Fruit fly (Drosophila melanogaster) whole organism, embryonic: ENCODE results near the gene CG2712.

Experiments
- Atf-2 ChIP-seq: fragments of 200-800 bp; sonication (Bioruptor generic); optimal IDR thresholded peaks from 2 replicates; lab custom pipeline; 2016; ENCODE audit warnings: missing biosample characterization, missing genetic modification characterization
- B-H1 ChIP-seq: fragments of 200-800 bp; sonication (Bioruptor generic); IDR thresholded peaks from 3 replicates; pipeline ENCODE4 v1.3.6; 2022; ENCODE audit warnings: missing biosample characterization, missing genetic modification characterization
- C15 ChIP-seq: fragments of 200-800 bp; sonication (Bioruptor generic); IDR thresholded peaks from 3 replicates; pipeline ENCODE4 v1.3.6; 2022; ENCODE audit warnings: missing biosample characterization, missing genetic modification characterization
- CG10366 ChIP-seq: fragments of 200-800 bp; sonication (Bioruptor generic); IDR thresholded peaks from 2 replicates; pipeline ENCODE4 v1.3.6; 2022; ENCODE audit warnings: missing biosample characterization, missing genetic modification characterization
- CG11085 ChIP-seq: fragments of 200-800 bp; sonication (Bioruptor generic); IDR thresholded peaks from 2 replicates; pipeline ENCODE4 v1.3.6; 2022; ENCODE audit warnings: missing biosample characterization, missing genetic modification characterization
- CG11247 ChIP-seq: fragments of 200-800 bp; sonication (Bioruptor generic); IDR thresholded peaks from 2 replicates; pipeline ENCODE4 v1.3.6; 2022; ENCODE audit warnings: missing biosample characterization, missing genetic modification characterization
- CG11504 ChIP-seq: fragments of 200-800 bp; sonication (Bioruptor generic); optimal IDR thresholded peaks from 3 replicates; lab custom pipeline; 2019; ENCODE audit warnings: missing biosample characterization, mild to moderate bottlenecking, missing genetic modification characterization, moderate library complexity
- CG12104 ChIP-seq: fragments of 200-800 bp; sonication (Bioruptor generic); optimal IDR thresholded peaks from 3 replicates; lab custom pipeline; 2016; ENCODE audit warnings: missing biosample characterization, missing genetic modification characterization
- CG12299 ChIP-seq: fragments of 200-800 bp; sonication (Bioruptor generic); optimal IDR thresholded peaks from 2 replicates; lab custom pipeline; 2018; ENCODE audit warnings: missing biosample characterization, mild to moderate bottlenecking, missing genetic modification characterization
- CG14050 ChIP-seq: fragments of 200-800 bp; sonication (Bioruptor generic); IDR thresholded peaks from 3 replicates; pipeline ENCODE4 v1.3.6; 2022; ENCODE audit warnings: missing biosample characterization, missing genetic modification characterization
- CG1602 ChIP-seq: fragments of 200-800 bp; sonication (Bioruptor generic); optimal IDR thresholded peaks from 3 replicates; lab custom pipeline; 2016; ENCODE audit warnings: missing biosample characterization, missing genetic modification characterization
- CG1832 ChIP-seq: fragments of 200-800 bp; sonication (Bioruptor generic); optimal IDR thresholded peaks from 2 replicates; lab custom pipeline; 2017; ENCODE audit warnings: missing biosample characterization, mild to moderate bottlenecking, missing genetic modification characterization, inconsistent platforms
- CG18476 ChIP-seq: fragments of 200-800 bp; sonication (Bioruptor generic); optimal IDR thresholded peaks from 2 replicates; lab custom pipeline; 2016; ENCODE audit warnings: missing biosample characterization, mild to moderate bottlenecking, missing genetic modification characterization
- CG2712 ChIP-seq: fragments of 200-800 bp; optimal IDR thresholded peaks from 3 replicates; lab custom pipeline; 2019; ENCODE audit warnings: missing biosample characterization, mild to moderate bottlenecking, missing genetic modification characterization, moderate library complexity
- CG4360 ChIP-seq: fragments of 200-800 bp; sonication (Bioruptor generic); IDR thresholded peaks from 2 replicates; pipeline ENCODE4 v1.3.6; 2022; ENCODE audit warnings: missing biosample characterization, missing genetic modification characterization
- CG6791 ChIP-seq: fragments of 200-800 bp; sonication (Bioruptor generic); IDR thresholded peaks from 3 replicates; pipeline ENCODE4 v1.3.6; 2022; ENCODE audit warnings: missing biosample characterization, missing genetic modification characterization; ENCODE audit not compliant: partially characterized antibody
- CG7556 ChIP-seq: fragments of 200-800 bp; sonication (Bioruptor generic); optimal IDR thresholded peaks from 2 replicates; lab custom pipeline; 2017; ENCODE audit warnings: missing biosample characterization, mild to moderate bottlenecking, missing genetic modification characterization
- CG9609 ChIP-seq: fragments of 200-800 bp; sonication (Bioruptor generic); optimal IDR thresholded peaks from 3 replicates; lab custom pipeline; 2016; ENCODE audit warnings: missing biosample characterization, missing genetic modification characterization
- CG9797 ChIP-seq: fragments of 200-800 bp; sonication (Bioruptor generic); optimal IDR thresholded peaks from 3 replicates; lab custom pipeline; 2018; ENCODE audit warnings: missing biosample characterization, mild to moderate bottlenecking, missing genetic modification characterization
- Drgx ChIP-seq: fragments of 200-800 bp; sonication (Bioruptor generic); IDR thresholded peaks from 2 replicates; pipeline ENCODE4 v1.3.6; 2022; ENCODE audit warnings: missing biosample characterization, missing genetic modification characterization
- Hand ChIP-seq: fragments of 200-800 bp; sonication (Bioruptor generic); optimal IDR thresholded peaks from 2 replicates; lab custom pipeline; 2017; ENCODE audit warnings: mild to moderate bottlenecking, missing biosample characterization, missing genetic modification reagents, missing genetic modification characterization
- Pdp1 ChIP-seq, 2 experiments: fragments of 200-800 bp; sonication (Bioruptor generic); optimal IDR thresholded peaks; 3 replicates each; lab custom pipeline; 2016; ENCODE audit warnings: missing biosample characterization in 2 of 2, missing genetic modification characterization in 2 of 2, mild to moderate bottlenecking in 1 of 2, moderate library complexity in 1 of 2
- Sox102F ChIP-seq: fragments of 200-800 bp; sonication (Bioruptor generic); optimal IDR thresholded peaks from 2 replicates; lab custom pipeline; 2018; ENCODE audit warnings: missing biosample characterization, mild to moderate bottlenecking, missing genetic modification characterization, moderate library complexity
- Ssrp ChIP-seq: fragments of 200-800 bp; sonication (Bioruptor generic); optimal IDR thresholded peaks from 2 replicates; lab custom pipeline; 2018; ENCODE audit warnings: missing biosample characterization, mild to moderate bottlenecking, missing genetic modification characterization, moderate library complexity
- Stat92E ChIP-seq, 3 experiments: fragments of >200 bp in 2 of 3; fragments of 200-800 bp in 1 of 3; sonication (Bioruptor generic) in 1 of 3; optimal IDR thresholded peaks; 2 replicates each; lab custom pipeline; 2017 to 2019; ENCODE audit warnings: missing biosample characterization in 3 of 3, missing genetic modification characterization in 3 of 3, mild to moderate bottlenecking in 1 of 3, moderate library complexity in 1 of 3
- Vsx1 ChIP-seq: fragments of 200-800 bp; sonication (Bioruptor generic); optimal IDR thresholded peaks from 2 replicates; lab custom pipeline; 2017; ENCODE audit warnings: missing biosample characterization, mild to moderate bottlenecking, missing genetic modification characterization, missing genetic modification reagents
- ase ChIP-seq: fragments of 200-800 bp; sonication (Bioruptor generic); IDR thresholded peaks from 3 replicates; pipeline ENCODE4 v1.3.6; 2022; ENCODE audit warnings: missing biosample characterization, missing genetic modification characterization
- chm ChIP-seq: fragments of 200-800 bp; sonication (Bioruptor generic); IDR thresholded peaks from 2 replicates; pipeline ENCODE4 v1.3.6; 2022; ENCODE audit warnings: missing biosample characterization, missing genetic modification characterization
- cwo ChIP-seq: fragments of 200-800 bp; sonication (Bioruptor generic); optimal IDR thresholded peaks from 3 replicates; lab custom pipeline; 2017; ENCODE audit warnings: missing biosample characterization, missing genetic modification characterization, mild to moderate bottlenecking, moderate library complexity, missing genetic modification reagents
- fd3F ChIP-seq: fragments of 200-800 bp; sonication (Bioruptor generic); optimal IDR thresholded peaks from 2 replicates; lab custom pipeline; 2018; ENCODE audit warnings: missing biosample characterization, mild to moderate bottlenecking, missing genetic modification characterization, moderate library complexity
- gcm ChIP-seq: fragments of 200-800 bp; sonication (Bioruptor generic); optimal IDR thresholded peaks from 2 replicates; lab custom pipeline; 2019; ENCODE audit warnings: missing biosample characterization, mild to moderate bottlenecking, missing genetic modification characterization, moderate library complexity
- gsb ChIP-seq: fragments of 200-800 bp; sonication (Bioruptor generic); IDR thresholded peaks from 2 replicates; pipeline ENCODE4 v1.3.6; 2022; ENCODE audit warnings: missing biosample characterization, missing genetic modification characterization
- gt ChIP-seq: fragments of 200-800 bp; sonication (Bioruptor generic); IDR thresholded peaks from 2 replicates; pipeline ENCODE4 v1.3.6; 2022; ENCODE audit warnings: missing biosample characterization, missing genetic modification characterization
- hth ChIP-seq: fragments of >200 bp; optimal IDR thresholded peaks from 2 replicates; lab custom pipeline; 2017; ENCODE audit warnings: inconsistent platforms
- jumu ChIP-seq: fragments of 200-800 bp; sonication (Bioruptor generic); optimal IDR thresholded peaks from 3 replicates; lab custom pipeline; 2016; ENCODE audit warnings: missing biosample characterization, missing genetic modification characterization
- lmd ChIP-seq: fragments of 200-800 bp; sonication (Bioruptor generic); IDR thresholded peaks from 2 replicates; pipeline ENCODE4 v1.3.6; 2022; ENCODE audit warnings: missing biosample characterization, missing genetic modification characterization
- lola ChIP-seq, 3 experiments: fragments of >200 bp in 2 of 3; fragments of 200-800 bp in 1 of 3; sonication (Bioruptor generic) in 1 of 3; optimal IDR thresholded peaks; 2 replicates each; lab custom pipeline; 2017 to 2019; ENCODE audit warnings: missing biosample characterization in 3 of 3, missing genetic modification characterization in 3 of 3, mild to moderate bottlenecking in 1 of 3, moderate library complexity in 1 of 3
- mld ChIP-seq: fragments of 200-800 bp; sonication (Bioruptor generic); IDR thresholded peaks from 3 replicates; pipeline ENCODE4 v1.3.6; 2022; ENCODE audit warnings: missing biosample characterization, missing genetic modification characterization; ENCODE audit not compliant: partially characterized antibody
- oc ChIP-seq: fragments of 200-800 bp; sonication (Bioruptor generic); optimal IDR thresholded peaks from 2 replicates; lab custom pipeline; 2018; ENCODE audit warnings: missing biosample characterization, mild to moderate bottlenecking, missing genetic modification characterization, moderate library complexity
- pho ChIP-seq: fragments of 200-800 bp; sonication (Bioruptor generic); optimal IDR thresholded peaks from 2 replicates; lab custom pipeline; 2016; ENCODE audit warnings: missing biosample characterization, missing genetic modification characterization
- pum ChIP-seq: fragments of 200-800 bp; sonication (Bioruptor generic); optimal IDR thresholded peaks from 2 replicates; lab custom pipeline; 2016; ENCODE audit warnings: missing biosample characterization, missing genetic modification characterization
- salm ChIP-seq: fragments of 200-800 bp; sonication (Bioruptor generic); optimal IDR thresholded peaks from 2 replicates; lab custom pipeline; 2018; ENCODE audit warnings: missing biosample characterization, mild to moderate bottlenecking, missing genetic modification characterization
- scrt ChIP-seq: fragments of 200-800 bp; sonication (Bioruptor generic); optimal IDR thresholded peaks from 2 replicates; lab custom pipeline; 2018; ENCODE audit warnings: missing biosample characterization, mild to moderate bottlenecking, missing genetic modification characterization, moderate library complexity
- sens ChIP-seq: fragments of 200-800 bp; sonication (Bioruptor generic); peaks from one replicate; lab custom pipeline; 2016; ENCODE audit warnings: missing biosample characterization, missing genetic modification characterization
- so ChIP-seq: fragments of 200-800 bp; sonication (Bioruptor generic); IDR thresholded peaks from 3 replicates; pipeline ENCODE4 v1.3.6; 2022; ENCODE audit warnings: missing biosample characterization, missing genetic modification characterization
- tio ChIP-seq: fragments of 200-800 bp; sonication (Bioruptor generic); optimal IDR thresholded peaks from 2 replicates; lab custom pipeline; 2017; ENCODE audit warnings: missing biosample characterization, missing genetic modification characterization, inconsistent platforms
- trem ChIP-seq: fragments of 200-800 bp; optimal IDR thresholded peaks from 3 replicates; lab custom pipeline; 2019; ENCODE audit warnings: missing biosample characterization, mild to moderate bottlenecking, missing genetic modification characterization, moderate library complexity
- tup ChIP-seq: fragments of 200-800 bp; sonication (Bioruptor generic); optimal IDR thresholded peaks from 2 replicates; lab custom pipeline; 2016; ENCODE audit warnings: missing biosample characterization, mild to moderate bottlenecking, missing genetic modification characterization, moderate library complexity
- unpg ChIP-seq: fragments of 200-800 bp; sonication (Bioruptor generic); optimal IDR thresholded peaks from 3 replicates; lab custom pipeline; 2018; ENCODE audit warnings: missing biosample characterization, mild to moderate bottlenecking, missing genetic modification characterization, moderate library complexity
- vnd ChIP-seq: fragments of 200-800 bp; sonication (Bioruptor generic); IDR thresholded peaks from 3 replicates; pipeline ENCODE4 v1.3.6; 2022; ENCODE audit warnings: missing biosample characterization, missing genetic modification characterization; ENCODE audit not compliant: partially characterized antibody

The CG2712 gene

dm6 chrX:2744042-2744441, 11.8 kb downstream of the CG2712 start, which contains the start of gene Syx4 (continued):
- TF ChIP-seq CG4360 (peak; percentile 56; the same call in 1 of the 2 replicates), tup (peak; percentile 86), Atf-2 (peak; percentile 76), pho (GFP tag; lab: Kevin White, UChicago) (peak; percentile 90), cwo (GFP tag; lab: Kevin White, UChicago) (peak; percentile 90), chm (peak; percentile 92), tio (GFP tag; lab: Kevin White, UChicago) (peak; percentile 86), Ssrp (tag; lab: Kevin White, UChicago) (peak; percentile 81), CG9609 (GFP tag; lab: Kevin White, UChicago) (peak; percentile 86), Vsx1 (GFP tag; lab: Kevin White, UChicago) (peak; percentile 76), sens (GFP tag; lab: Kevin White, UChicago) (peak; percentile 97), gcm (GFP tag; lab: Kevin White, UChicago) (peak; percentile 85), C15 (GFP tag; lab: Robert Waterston, UW) (peak; percentile 79; the same call in 2 of the 3 replicates), salm (tag; lab: Kevin White, UChicago) (peak; percentile 91), hth (no peak), Hand (peak; percentile 86), lmd (peak; percentile 87), CG10366 (GFP tag; lab: Robert Waterston, UW) (peak; percentile 89), mld (GFP tag; lab: Robert Waterston, UW) (no peak), CG11085 (peak; percentile 84), CG1602 (GFP tag; lab: Kevin White, UChicago) (peak; percentile 79), so (GFP tag; lab: Robert Waterston, UW) (peak; percentile 92), CG11504 (tag; lab: Kevin White, UChicago) (peak; percentile 92), CG7556 (peak; percentile 89), CG12299 (peak; percentile 74), CG11247 (peak; percentile 91), fd3F (GFP tag; lab: Kevin White, UChicago) (peak; percentile 92), CG12104 (GFP tag; lab: Kevin White, UChicago) (peak; percentile 76), lola (GFP tag; optimal IDR thresholded peaks at IDR 0.05; lab: Kevin White, UChicago) (peak in 1 of 3 experiments; percentile 53), scrt (GFP tag; lab: Kevin White, UChicago) (peak; percentile 79), oc (tag; lab: Kevin White, UChicago) (peak; percentile 91), jumu (GFP tag; lab: Kevin White, UChicago) (peak; percentile 82), vnd (GFP tag; lab: Robert Waterston, UW) (no peak), gt (GFP tag; lab: Robert Waterston, UW) (no peak), Pdp1 (GFP tag; optimal IDR thresholded peaks at IDR 0.05; lab: Kevin White, UChicago) (peak; percentile 84 to 85), unpg (GFP tag; lab: Kevin White, UChicago) (peak; percentile 95), CG14050 (GFP tag; lab: Robert Waterston, UW) (peak; percentile 86), trem (tag; lab: Kevin White, UChicago) (peak; percentile 73), Stat92E (GFP tag; optimal IDR thresholded peaks at IDR 0.05; lab: Kevin White, UChicago) (no peak), CG1832 (GFP tag; lab: Kevin White, UChicago) (no peak), gsb (GFP tag; lab: Robert Waterston, UW) (peak; percentile 87), ase (GFP tag; lab: Robert Waterston, UW) (peak; percentile 87), pum (GFP tag; lab: Kevin White, UChicago) (peak; percentile 80), CG18476 (GFP tag; lab: Kevin White, UChicago) (peak; percentile 86), CG6791 (GFP tag; lab: Robert Waterston, UW) (no peak), Drgx (GFP tag; lab: Robert Waterston, UW) (peak; percentile 96), CG2712 (tag; lab: Kevin White, UChicago) (peak; percentile 87), Sox102F (peak; percentile 93), CG9797 (GFP tag; lab: Kevin White, UChicago) (no peak), B-H1 (GFP tag; lab: Robert Waterston, UW) (peak; percentile 82)
